Fruit fly (Drosophila melanogaster) whole organism, pupa: ENCODE measurements around the gene HisCl1.

Experiments
- CG10348 ChIP-seq: fragments of 200-800 bp; sonication (Bioruptor generic); IDR thresholded peaks from 2 replicates; pipeline ENCODE4 v1.3.6; 2022; ENCODE audit warnings: missing biosample characterization, missing genetic modification characterization
- CG12605 ChIP-seq: fragments of 200-800 bp; sonication (Bioruptor generic); IDR thresholded peaks from 2 replicates; pipeline ENCODE4 v1.3.6; 2022; ENCODE audit warnings: missing biosample characterization, missing genetic modification characterization
- CG13204 ChIP-seq: fragments of 200-800 bp; sonication (Bioruptor generic); optimal IDR thresholded peaks from 2 replicates; lab custom pipeline; 2018; ENCODE audit warnings: missing biosample characterization, mild to moderate bottlenecking, missing genetic modification characterization, moderate library complexity
- CG14655 ChIP-seq: fragments of 200-800 bp; sonication (Bioruptor generic); optimal IDR thresholded peaks from 3 replicates; lab custom pipeline; 2017; ENCODE audit warnings: mild to moderate bottlenecking, missing biosample characterization, missing genetic modification reagents, missing genetic modification characterization
- CG15710 ChIP-seq: fragments of 200-800 bp; sonication (Bioruptor generic); optimal IDR thresholded peaks from 2 replicates; lab custom pipeline; 2018; ENCODE audit warnings: missing biosample characterization, mild to moderate bottlenecking, missing genetic modification characterization, moderate library complexity
- CG17806 ChIP-seq: fragments of 200-800 bp; sonication (Bioruptor generic); optimal IDR thresholded peaks from 2 replicates; lab custom pipeline; 2018; ENCODE audit warnings: missing biosample characterization, mild to moderate bottlenecking, missing genetic modification characterization, moderate library complexity
- CG32121 ChIP-seq: fragments of 200-800 bp; sonication (Bioruptor generic); IDR thresholded peaks from 2 replicates; pipeline ENCODE4 v1.3.6; 2022; ENCODE audit warnings: missing biosample characterization, missing genetic modification characterization
- CG34367 ChIP-seq: fragments of 200-800 bp; sonication (Bioruptor generic); optimal IDR thresholded peaks from 2 replicates; lab custom pipeline; 2018; ENCODE audit warnings: missing biosample characterization, mild to moderate bottlenecking, missing genetic modification characterization
- CG4496 ChIP-seq: fragments of 200-800 bp; sonication (Bioruptor generic); IDR thresholded peaks from 3 replicates; pipeline ENCODE4 v1.3.6; 2022; ENCODE audit warnings: missing biosample characterization, missing genetic modification characterization
- CG8159 ChIP-seq: fragments of 200-800 bp; sonication (Bioruptor generic); optimal IDR thresholded peaks from 3 replicates; lab custom pipeline; 2018; ENCODE audit warnings: missing biosample characterization, mild to moderate bottlenecking, missing genetic modification characterization, moderate library complexity
- CG8301 ChIP-seq: fragments of 200-800 bp; sonication (Bioruptor generic); optimal IDR thresholded peaks from 2 replicates; lab custom pipeline; 2018; ENCODE audit warnings: missing biosample characterization, mild to moderate bottlenecking, missing genetic modification characterization
- CG9948 ChIP-seq: fragments of 200-800 bp; sonication (Bioruptor generic); optimal IDR thresholded peaks from 2 replicates; lab custom pipeline; 2018; ENCODE audit warnings: missing biosample characterization, mild to moderate bottlenecking, missing genetic modification characterization, moderate library complexity
- D1 ChIP-seq: fragments of 200-800 bp; sonication (Bioruptor generic); optimal IDR thresholded peaks from 2 replicates; lab custom pipeline; 2018; ENCODE audit warnings: missing biosample characterization, mild to moderate bottlenecking, missing genetic modification characterization, moderate library complexity
- EcR ChIP-seq: fragments of 200-800 bp; sonication (Bioruptor generic); optimal IDR thresholded peaks from 3 replicates; lab custom pipeline; 2019; ENCODE audit warnings: missing biosample characterization, missing genetic modification characterization, mild to moderate bottlenecking, moderate library complexity, missing genetic modification reagents
- Ets98B ChIP-seq: fragments of 200-800 bp; sonication (Bioruptor generic); IDR thresholded peaks from 2 replicates; pipeline ENCODE4 v1.3.6; 2022; ENCODE audit warnings: missing biosample characterization, missing genetic modification characterization
- Pif1A ChIP-seq: fragments of 200-800 bp; sonication (Bioruptor generic); optimal IDR thresholded peaks from 3 replicates; lab custom pipeline; 2016; ENCODE audit warnings: missing biosample characterization, missing genetic modification characterization
- Pif1B ChIP-seq: fragments of 200-800 bp; sonication (Bioruptor generic); optimal IDR thresholded peaks from 3 replicates; lab custom pipeline; 2016; ENCODE audit warnings: missing biosample characterization, missing genetic modification characterization
- Snoo ChIP-seq: fragments of 200-800 bp; sonication (Bioruptor generic); optimal IDR thresholded peaks from 3 replicates; lab custom pipeline; 2017; ENCODE audit warnings: missing biosample characterization, mild to moderate bottlenecking, missing genetic modification characterization, inconsistent platforms
- fd96Ca ChIP-seq: fragments of 200-800 bp; sonication (Bioruptor generic); IDR thresholded peaks from 3 replicates; pipeline ENCODE4 v1.3.6; 2022; ENCODE audit warnings: missing biosample characterization, missing genetic modification characterization
- gl ChIP-seq: fragments of 200-800 bp; sonication (Bioruptor generic); optimal IDR thresholded peaks from 2 replicates; lab custom pipeline; 2018; ENCODE audit warnings: missing biosample characterization, mild to moderate bottlenecking, missing genetic modification characterization
- rn ChIP-seq: fragments of 200-800 bp; sonication (Bioruptor generic); IDR thresholded peaks from 2 replicates; pipeline ENCODE4 v1.3.6; 2022; ENCODE audit warnings: missing biosample characterization, missing genetic modification characterization

The HisCl1 gene

DNA sequence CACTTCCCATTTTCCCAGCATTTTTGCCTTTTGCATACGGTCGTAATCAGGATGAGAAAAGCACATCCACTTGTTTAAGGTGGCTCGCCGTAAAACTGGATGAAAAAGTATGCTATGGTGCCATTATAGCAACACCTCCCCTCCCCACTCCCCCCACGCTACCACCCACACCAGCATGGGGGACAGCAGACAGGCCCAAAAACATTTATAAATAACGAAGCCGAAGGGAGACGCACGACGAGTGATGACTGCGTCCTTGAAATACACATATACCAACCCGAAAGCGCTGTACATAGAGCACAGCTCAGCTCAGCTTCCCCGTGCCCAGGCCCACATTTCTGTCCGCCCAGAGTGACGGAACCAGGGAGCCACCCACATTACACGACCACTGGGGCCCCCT, 16.2 kb upstream of the HisCl1 start:
- no peak for TF ChIP-seq CG10348
- no peak for TF ChIP-seq CG17806 (tag; lab: Kevin White, UChicago)
- no peak for TF ChIP-seq CG13204 (GFP tag; lab: Kevin White, UChicago)
- no peak for TF ChIP-seq D1 (tag; lab: Kevin White, UChicago)
- TF ChIP-seq CG15710 (tag; lab: Kevin White, UChicago): no peak
- TF ChIP-seq Ets98B (GFP tag; lab: Robert Waterston, UW): no peak
- TF ChIP-seq CG8159 (tag; lab: Kevin White, UChicago): no peak
- no peak for TF ChIP-seq fd96Ca (GFP tag; lab: Robert Waterston, UW)
- no peak for TF ChIP-seq gl (tag; lab: Kevin White, UChicago)
- no peak for TF ChIP-seq CG32121 (GFP tag; lab: Robert Waterston, UW)
- no peak for TF ChIP-seq CG4496 (GFP tag; lab: Robert Waterston, UW)
- TF ChIP-seq Snoo: no peak
- no peak for TF ChIP-seq rn (GFP tag; lab: Robert Waterston, UW)
- TF ChIP-seq CG9948 (tag; lab: Kevin White, UChicago): no peak
- no peak for TF ChIP-seq CG14655 (GFP tag; lab: Kevin White, UChicago)
- TF ChIP-seq Pif1A: no peak
- TF ChIP-seq CG12605 (GFP tag; lab: Robert Waterston, UW): no peak
- no peak for TF ChIP-seq CG34367
- no peak for TF ChIP-seq CG8301
- no peak for TF ChIP-seq Pif1B

DNA sequence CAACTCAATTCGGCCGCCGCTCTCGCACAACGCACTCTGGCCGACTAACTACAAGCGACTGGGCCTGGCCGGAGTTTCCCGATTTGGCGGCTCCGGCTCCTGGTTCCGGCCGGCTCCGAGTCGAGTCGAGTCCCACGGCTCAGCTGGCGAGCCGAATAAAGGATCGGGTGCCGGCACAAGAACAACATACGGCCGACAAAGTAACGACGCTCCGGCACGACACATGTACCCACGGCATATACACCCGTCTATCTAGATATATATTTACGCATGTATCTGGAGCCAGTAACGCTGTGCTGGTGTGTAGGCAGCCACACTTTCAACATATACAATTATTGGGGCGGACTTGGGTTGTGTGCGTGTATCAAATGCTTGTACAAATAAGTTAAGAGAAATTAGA, 15.5 kb upstream of the HisCl1 start:
- TF ChIP-seq Pif1B (no peak), CG32121 (GFP tag; lab: Robert Waterston, UW) (no peak), rn (GFP tag; lab: Robert Waterston, UW) (no peak), CG15710 (tag; lab: Kevin White, UChicago) (no peak), CG17806 (tag; lab: Kevin White, UChicago) (no peak), gl (tag; lab: Kevin White, UChicago) (no peak), CG14655 (GFP tag; lab: Kevin White, UChicago) (no peak), CG9948 (tag; lab: Kevin White, UChicago) (no peak), CG4496 (GFP tag; lab: Robert Waterston, UW) (no peak), CG13204 (GFP tag; lab: Kevin White, UChicago) (no peak)

DNA sequence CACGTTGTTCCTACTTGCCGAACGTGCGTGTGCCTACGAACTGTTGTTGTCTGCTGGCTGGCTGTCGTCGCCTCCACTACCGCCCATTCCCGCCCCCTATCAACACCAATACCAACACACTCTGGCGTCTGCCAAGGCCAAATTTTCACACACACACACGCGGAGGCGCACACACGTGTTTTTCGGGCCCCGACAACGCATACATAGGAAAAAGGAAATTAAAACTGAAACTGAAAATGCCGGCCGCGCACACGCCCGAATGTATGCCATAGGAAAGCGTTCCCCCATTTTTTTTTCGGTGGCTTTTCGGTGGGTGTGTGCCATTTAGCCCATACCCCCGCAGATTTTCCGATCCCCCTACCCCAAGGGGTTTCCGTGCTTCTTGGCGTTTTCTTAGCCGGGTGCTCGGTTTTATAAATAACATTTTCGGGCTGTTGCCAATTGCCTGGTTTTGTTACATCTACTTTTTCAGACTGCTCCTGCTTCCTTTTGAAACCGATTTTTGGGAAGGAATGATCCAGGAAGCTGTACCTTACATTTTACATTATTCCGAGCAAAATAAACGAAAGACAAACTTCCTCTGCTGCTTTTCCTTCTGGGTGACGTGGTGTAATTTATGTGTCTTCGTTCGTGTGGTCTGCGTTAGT, 14.7 kb upstream of the HisCl1 start:
- TF ChIP-seq rn (GFP tag; lab: Robert Waterston, UW) (no peak), CG12605 (GFP tag; lab: Robert Waterston, UW) (no peak), CG13204 (GFP tag; lab: Kevin White, UChicago) (no peak)
- TF ChIP-seq, all 21 proteins: peak for 0

DNA sequence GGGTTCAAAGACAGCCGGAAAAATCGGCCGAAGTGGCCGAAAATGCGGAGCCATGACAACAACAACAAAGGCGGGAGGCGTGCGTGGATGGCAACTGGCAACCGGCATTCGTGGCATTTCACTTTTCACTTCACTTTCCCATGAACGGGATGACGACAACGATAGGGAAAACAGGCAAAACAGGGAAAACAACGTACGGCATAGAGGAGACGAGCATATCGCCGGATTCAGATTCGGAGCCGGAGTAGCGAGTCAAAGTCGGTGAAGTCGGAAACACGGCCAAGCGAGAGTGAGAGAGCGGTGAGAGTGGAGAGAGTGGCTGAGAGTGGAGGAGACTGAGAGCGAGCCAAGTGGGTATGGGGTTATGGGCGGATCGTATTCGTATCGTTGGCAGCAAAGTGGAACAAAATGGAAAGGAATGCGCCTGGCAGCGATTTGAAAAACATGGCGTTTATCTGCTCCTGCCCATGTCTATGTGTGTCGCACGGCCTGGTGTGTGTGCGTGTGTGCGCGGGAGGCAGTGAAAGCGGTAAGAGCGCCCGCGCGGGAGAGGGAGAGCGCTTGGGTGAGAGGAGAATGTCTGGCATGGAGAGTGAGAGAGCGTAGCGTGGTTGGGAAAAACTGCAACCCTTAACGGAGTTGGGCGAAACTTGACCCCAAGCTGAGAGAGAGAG, 13.5 kb upstream of the HisCl1 start:
- no peak for TF ChIP-seq CG34367
- no peak for TF ChIP-seq CG9948 (tag; lab: Kevin White, UChicago)
- no peak for TF ChIP-seq D1 (tag; lab: Kevin White, UChicago)
- TF ChIP-seq CG13204 (GFP tag; lab: Kevin White, UChicago): peak; percentile 50
- peak; percentile 53 for TF ChIP-seq CG8301
- TF ChIP-seq gl (tag; lab: Kevin White, UChicago): no peak
- TF ChIP-seq CG14655 (GFP tag; lab: Kevin White, UChicago): peak; percentile 44
- no peak for TF ChIP-seq CG15710 (tag; lab: Kevin White, UChicago)
- TF ChIP-seq EcR (GFP tag; lab: Kevin White, UChicago): peak; percentile 3
- no peak for TF ChIP-seq CG32121 (GFP tag; lab: Robert Waterston, UW)
- TF ChIP-seq Ets98B (GFP tag; lab: Robert Waterston, UW): peak; percentile 40; the same call in 1 of the 2 replicates
- no peak for TF ChIP-seq CG8159 (tag; lab: Kevin White, UChicago)
- TF ChIP-seq CG17806 (tag; lab: Kevin White, UChicago): no peak
- TF ChIP-seq Pif1B: no peak
- peak; percentile 5 for TF ChIP-seq Pif1A

DNA sequence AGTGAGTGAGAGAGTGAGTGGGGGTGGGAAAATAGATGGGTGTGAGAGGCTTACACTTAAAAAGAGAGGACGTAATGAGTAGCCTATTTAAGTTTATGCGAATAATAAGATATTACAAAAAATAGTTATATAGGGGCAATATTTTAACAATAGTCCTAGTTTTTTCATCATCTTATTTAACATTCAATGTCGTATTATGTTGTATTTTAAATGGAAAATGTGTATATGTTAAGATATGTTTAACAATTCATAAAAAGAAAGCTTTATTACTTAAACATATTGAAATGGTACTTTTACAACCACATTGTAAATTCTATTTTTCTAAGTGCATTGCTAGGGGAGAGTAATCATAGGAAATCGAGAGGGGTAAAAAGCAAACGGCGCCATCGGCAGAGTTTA, 13.0 kb upstream of the HisCl1 start:
- TF ChIP-seq CG13204 (GFP tag; lab: Kevin White, UChicago): no peak
- peak; percentile 59 for TF ChIP-seq CG17806 (tag; lab: Kevin White, UChicago)
- peak; percentile 30 for TF ChIP-seq Snoo
- TF ChIP-seq CG32121 (GFP tag; lab: Robert Waterston, UW): peak; percentile 35; the same call in 1 of the 2 replicates
- peak; percentile 69 for TF ChIP-seq CG9948 (tag; lab: Kevin White, UChicago)
- TF ChIP-seq CG8159 (tag; lab: Kevin White, UChicago): peak; percentile 84
- TF ChIP-seq D1 (tag; lab: Kevin White, UChicago): peak; percentile 29
- no peak for TF ChIP-seq Ets98B (GFP tag; lab: Robert Waterston, UW)
- TF ChIP-seq CG10348: no peak
- peak; percentile 44 for TF ChIP-seq CG14655 (GFP tag; lab: Kevin White, UChicago)
- TF ChIP-seq rn (GFP tag; lab: Robert Waterston, UW): no peak
- peak; percentile 74 for TF ChIP-seq CG15710 (tag; lab: Kevin White, UChicago)
- peak; percentile 42 for TF ChIP-seq CG34367
- TF ChIP-seq gl (tag; lab: Kevin White, UChicago): no peak
- TF ChIP-seq CG8301: peak; percentile 36
- TF ChIP-seq Pif1A: no peak
